Worm (Caenorhabditis elegans): ENCODE results near the gene F53B3.5.

ce11 chrX:2890041-2890650 lies 10.8 kb upstream of the F53B3.5 start:
- no peak for TF ChIP-seq him-1 (tag; optimal IDR thresholded peaks at IDR 0.05)
- no peak for TF ChIP-seq W03F9.2 (tag; optimal IDR thresholded peaks at IDR 0.05)
